Worm (Caenorhabditis elegans) whole organism, late embryonic: ENCODE measurements around the gene D2023.3.
A peak's percentile ranks its signal among the peaks of the same experiment; 100 is the strongest.

Experiments used
- C08G9.2 ChIP-seq: sonication (generic microtip); optimal IDR thresholded peaks from 2 replicates; lab custom pipeline; 2016; ENCODE audit warnings: mild to moderate bottlenecking, missing genetic modification characterization, moderate library complexity, missing compliant biosample characterization
- C38D4.7 ChIP-seq: fragments of 200-800 bp; sonication (Bioruptor generic); optimal IDR thresholded peaks from 2 replicates; lab custom pipeline; 2018; ENCODE audit warnings: mild to moderate bottlenecking, missing genetic modification characterization, moderate library complexity, missing compliant biosample characterization
- K09A11.1 ChIP-seq: sonication (generic microtip); optimal IDR thresholded peaks from 2 replicates; lab custom pipeline; 2017; ENCODE audit warnings: antibody characterized with exemption, mild to moderate bottlenecking, missing genetic modification characterization, missing compliant biosample characterization; ENCODE audit not compliant: insufficient read depth
- ahr-1 ChIP-seq: sonication (generic microtip); optimal IDR thresholded peaks from 2 replicates; lab custom pipeline; 2016; ENCODE audit warnings: missing genetic modification characterization, missing compliant biosample characterization
- ceh-18 ChIP-seq: sonication (generic microtip); optimal IDR thresholded peaks from 2 replicates; lab custom pipeline; 2016; ENCODE audit warnings: missing genetic modification characterization, missing compliant biosample characterization
- ceh-30 ChIP-seq: fragments of 150-350 bp; optimal IDR thresholded peaks from 2 replicates; lab custom pipeline; 2014; ENCODE audit warnings: missing biosample characterization, missing genetic modification characterization
- ceh-31 ChIP-seq: sonication (generic microtip); optimal IDR thresholded peaks from 2 replicates; lab custom pipeline; 2016; ENCODE audit warnings: missing genetic modification characterization, missing compliant biosample characterization
- ceh-48 ChIP-seq: sonication (generic microtip); optimal IDR thresholded peaks from 2 replicates; lab custom pipeline; 2016; ENCODE audit warnings: missing genetic modification characterization, inconsistent platforms, missing compliant biosample characterization
- ceh-6 ChIP-seq: fragments of 200-800 bp; sonication (Bioruptor generic); optimal IDR thresholded peaks from 2 replicates; lab custom pipeline; 2018; ENCODE audit warnings: mild to moderate bottlenecking, missing genetic modification characterization, missing compliant biosample characterization
- dmd-4 ChIP-seq: sonication (generic microtip); optimal IDR thresholded peaks from 2 replicates; lab custom pipeline; 2016; ENCODE audit warnings: borderline replicate concordance, missing genetic modification characterization, missing compliant biosample characterization
- dve-1 ChIP-seq: sonication (generic microtip); optimal IDR thresholded peaks from 2 replicates; lab custom pipeline; 2017; ENCODE audit warnings: antibody characterized with exemption, mild to moderate bottlenecking, missing genetic modification characterization, missing compliant biosample characterization
- elt-2 ChIP-seq: sonication (generic microtip); optimal IDR thresholded peaks from 2 replicates; lab custom pipeline; 2016; ENCODE audit warnings: missing genetic modification reagents, missing genetic modification characterization, missing compliant biosample characterization
- elt-4 ChIP-seq: sonication (generic microtip); optimal IDR thresholded peaks from 2 replicates; lab custom pipeline; 2016; ENCODE audit warnings: missing genetic modification characterization, missing compliant biosample characterization
- ets-4 ChIP-seq: sonication (generic microtip); optimal IDR thresholded peaks from 2 replicates; lab custom pipeline; 2016; ENCODE audit warnings: missing genetic modification characterization, missing compliant biosample characterization
- fax-1 ChIP-seq: sonication (generic microtip); optimal IDR thresholded peaks from 2 replicates; lab custom pipeline; 2016; ENCODE audit warnings: missing genotype, missing genetic modification characterization, missing compliant biosample characterization
- fkh-10 ChIP-seq: fragments of 150-350 bp; optimal IDR thresholded peaks from 2 replicates; lab custom pipeline; 2014; ENCODE audit warnings: missing biosample characterization, missing genetic modification reagents, missing genetic modification characterization
- fkh-6 ChIP-seq: sonication (generic microtip); optimal IDR thresholded peaks from 2 replicates; lab custom pipeline; 2016; ENCODE audit warnings: missing genetic modification characterization, missing compliant biosample characterization
- hlh-15 ChIP-seq: sonication (generic microtip); optimal IDR thresholded peaks from 2 replicates; lab custom pipeline; 2016; ENCODE audit warnings: missing genetic modification characterization, missing compliant biosample characterization
- lim-6 ChIP-seq: sonication (generic microtip); optimal IDR thresholded peaks from 2 replicates; lab custom pipeline; 2016; ENCODE audit warnings: missing genetic modification characterization, missing compliant biosample characterization
- lin-11 ChIP-seq: fragments of 200-800 bp; sonication (Bioruptor generic); optimal IDR thresholded peaks from 2 replicates; lab custom pipeline; 2018; ENCODE audit warnings: mild to moderate bottlenecking, missing genetic modification characterization, missing compliant biosample characterization
- nhr-232 ChIP-seq: sonication (generic microtip); optimal IDR thresholded peaks from 2 replicates; lab custom pipeline; 2016; ENCODE audit warnings: missing genetic modification characterization, missing compliant biosample characterization
- pag-3 ChIP-seq: sonication (generic microtip); optimal IDR thresholded peaks from 2 replicates; lab custom pipeline; 2016; ENCODE audit warnings: missing compliant biosample characterization, missing genetic modification characterization, borderline replicate concordance
- pha-4 ChIP-seq: fragments of 150-350 bp; optimal IDR thresholded peaks from 2 replicates; lab custom pipeline; 2018; ENCODE audit warnings: missing biosample characterization, missing genetic modification reagents, missing genetic modification characterization
- pqm-1 ChIP-seq: sonication (generic microtip); optimal IDR thresholded peaks from 2 replicates; lab custom pipeline; 2016; ENCODE audit warnings: missing genetic modification characterization, missing compliant biosample characterization
- sdc-2 ChIP-seq: sonication (generic microtip); optimal IDR thresholded peaks from 2 replicates; lab custom pipeline; 2016; ENCODE audit warnings: missing genotype, missing genetic modification characterization, missing compliant biosample characterization
- sox-2 ChIP-seq: fragments of 200-800 bp; sonication (Bioruptor generic); IDR thresholded peaks from 2 replicates; pipeline ENCODE4 v1.3.6; 2022; ENCODE audit warnings: missing genetic modification reagents, missing genetic modification characterization, missing compliant biosample characterization
- tbx-2 ChIP-seq: sonication (generic microtip); optimal IDR thresholded peaks from 2 replicates; lab custom pipeline; 2016; ENCODE audit warnings: missing genetic modification characterization, missing compliant biosample characterization
- tbx-7 ChIP-seq: sonication (generic microtip); optimal IDR thresholded peaks from 2 replicates; lab custom pipeline; 2016; ENCODE audit warnings: missing genotype, missing genetic modification characterization, missing compliant biosample characterization
- unc-3 ChIP-seq, 2 experiments: fragments of 200-800 bp in 1 of 2; sonication (Bioruptor generic) in 1 of 2; sonication (generic microtip) in 1 of 2; conservative IDR thresholded peaks in 1 of 2; optimal IDR thresholded peaks in 1 of 2; 2 replicates each; pipeline versions ENCODE4 v1.3.6 to Lab custom; 2016 to 2022; ENCODE audit warnings: missing compliant biosample characterization in 2 of 2, missing genetic modification characterization in 2 of 2, missing genetic modification reagents in 1 of 2
- unc-55 ChIP-seq: sonication (generic microtip); optimal IDR thresholded peaks from 2 replicates; lab custom pipeline; 2017; ENCODE audit warnings: missing biosample characterization, missing genetic modification reagents, missing genetic modification characterization
- unc-86 ChIP-seq: sonication (generic microtip); optimal IDR thresholded peaks from 2 replicates; lab custom pipeline; 2016; ENCODE audit warnings: missing genetic modification characterization, missing compliant biosample characterization

Gene D2023.3

ce11 chrV:11777846-11778245 lies 34.0 kb downstream of the D2023.3 start:
- TF ChIP-seq sdc-2 (tag; lab: Kevin White, UChicago) = no peak
- no peak for TF ChIP-seq ceh-31
- TF ChIP-seq elt-4 (tag; lab: Kevin White, UChicago) = no peak
- TF ChIP-seq ceh-18 = peak; percentile 12
- no peak for TF ChIP-seq lin-11 (tag; lab: Kevin White, UChicago)
- no peak for TF ChIP-seq C08G9.2 (tag; lab: Kevin White, UChicago)
- TF ChIP-seq ceh-6 (GFP tag; lab: Kevin White, UChicago) = no peak
- TF ChIP-seq, all 69 proteins: peak for 1

- TF ChIP-seq C08G9.2 (tag; lab: Kevin White, UChicago) (no peak), pha-4 (tag; lab: Kevin White, UChicago) (no peak), pag-3 (tag; lab: Kevin White, UChicago) (no peak), fkh-10 (GFP tag; lab: Kevin White, UChicago) (no peak), elt-4 (tag; lab: Kevin White, UChicago) (no peak), sox-2 (GFP tag; lab: Robert Waterston, UW) (no peak)
Measured at ce11 chrV:11776538-11776937, 35.3 kb downstream of the D2023.3 start, which contains the start of gene F55A11.6. Gene F55A11.6 (plus strand): TSS chrV:11776838.

- TF ChIP-seq pqm-1 (no peak), elt-2 (tag; lab: Kevin White, UChicago) (no peak), tbx-7 (tag; lab: Kevin White, UChicago) (no peak), pha-4 (tag; lab: Kevin White, UChicago) (no peak), pag-3 (tag; lab: Kevin White, UChicago) (no peak), hlh-15 (tag; lab: Kevin White, UChicago) (no peak), dve-1 (no peak), fax-1 (tag; lab: Kevin White, UChicago) (no peak)
- TF ChIP-seq, all 69 proteins: peak for 0
Measured at ce11 chrV:11773934-11774333, 37.9 kb downstream of the D2023.3 start.

- TF ChIP-seq ahr-1 (tag; lab: Kevin White, UChicago) = no peak
- TF ChIP-seq fkh-6 (tag; lab: Kevin White, UChicago) = no peak
- no peak for TF ChIP-seq pha-4 (tag; lab: Kevin White, UChicago)
- no peak for TF ChIP-seq unc-86 (tag; lab: Kevin White, UChicago)
- TF ChIP-seq ceh-48 (tag; lab: Kevin White, UChicago) = no peak
- TF ChIP-seq C38D4.7 (GFP tag; lab: Kevin White, UChicago) = no peak
- TF ChIP-seq ceh-30 (tag; lab: Kevin White, UChicago) = no peak
- TF ChIP-seq ets-4 = no peak
- TF ChIP-seq unc-55 (GFP tag; lab: Kevin White, UChicago) = no peak
- no peak for TF ChIP-seq fkh-10 (GFP tag; lab: Kevin White, UChicago)
Measured at ce11 chrV:11773420-11773819, 38.4 kb downstream of the D2023.3 start, which contains the start of gene bus-18. Gene bus-18 (plus strand): TSS chrV:11773720.

ce11 chrV:11770053-11770517 lies 41.7 kb downstream of the D2023.3 start, which contains the start of gene F55A11.4:
Gene F55A11.4 (plus strand): TSS chrV:11770467.
- TF ChIP-seq lim-6 (tag; lab: Kevin White, UChicago) = no peak
- TF ChIP-seq C08G9.2 (tag; lab: Kevin White, UChicago) = peak; percentile 29
- no peak for TF ChIP-seq dmd-4
- TF ChIP-seq ceh-18 = no peak
- no peak for TF ChIP-seq nhr-232
- TF ChIP-seq unc-3 (GFP tag; conservative IDR thresholded peaks at IDR 0.05; lab: Robert Waterston, UW) = no peak
- TF ChIP-seq unc-3 (tag; optimal IDR thresholded peaks at IDR 0.05; lab: Kevin White, UChicago) = no peak
- TF ChIP-seq K09A11.1 (tag; lab: Kevin White, UChicago) = no peak
- peak; percentile 8 for TF ChIP-seq tbx-2 (tag; lab: Kevin White, UChicago)
